Worm (Caenorhabditis elegans) whole organism, early embryonic: ENCODE results near the gene C46H3.1.

Experiments
- B0310.2 ChIP-seq: sonication (generic microtip); optimal IDR thresholded peaks from 2 replicates; lab custom pipeline; 2016; ENCODE audit warnings: mild to moderate bottlenecking, missing genetic modification characterization, missing compliant biosample characterization
- F13C5.2 ChIP-seq: sonication (generic microtip); optimal IDR thresholded peaks from 2 replicates; lab custom pipeline; 2017; ENCODE audit warnings: mild to moderate bottlenecking, missing genetic modification characterization, inconsistent platforms, missing compliant biosample characterization
- aly-1 ChIP-seq: sonication (generic microtip); optimal IDR thresholded peaks from 2 replicates; lab custom pipeline; 2016; ENCODE audit warnings: missing genetic modification characterization, missing compliant biosample characterization
- ama-1 ChIP-seq: fragments of 150-350 bp; optimal IDR thresholded peaks from 2 replicates; lab custom pipeline; 2014
- ceh-13 ChIP-seq: fragments of 200-800 bp; sonication (Bioruptor generic); optimal IDR thresholded peaks from 2 replicates; lab custom pipeline; 2018; ENCODE audit warnings: mild to moderate bottlenecking, missing genetic modification characterization, missing compliant biosample characterization
- ceh-36 ChIP-seq: sonication (generic microtip); optimal IDR thresholded peaks from 2 replicates; lab custom pipeline; 2016; ENCODE audit warnings: missing genetic modification characterization, inconsistent platforms, missing compliant biosample characterization
- ets-7 ChIP-seq: sonication (generic microtip); optimal IDR thresholded peaks from 2 replicates; lab custom pipeline; 2016; ENCODE audit warnings: missing genotype, missing genetic modification characterization, missing compliant biosample characterization
- flt-1 ChIP-seq: fragments of 200-800 bp; sonication (Bioruptor generic); IDR thresholded peaks from 2 replicates; pipeline ENCODE4 v1.3.6; 2022; ENCODE audit warnings: missing genetic modification characterization, missing compliant biosample characterization
- hmg-4 ChIP-seq: fragments of 200-800 bp; sonication (Bioruptor generic); optimal IDR thresholded peaks from 2 replicates; lab custom pipeline; 2018; ENCODE audit warnings: mild to moderate bottlenecking, missing genetic modification characterization, missing compliant biosample characterization
- hnd-1 ChIP-seq: sonication (generic microtip); optimal IDR thresholded peaks from 2 replicates; lab custom pipeline; 2016; ENCODE audit warnings: missing genetic modification characterization, missing compliant biosample characterization
- pes-1 ChIP-seq: fragments of 200-800 bp; sonication (Bioruptor generic); IDR thresholded peaks from 2 replicates; pipeline ENCODE4 v1.3.6; 2022; ENCODE audit warnings: missing genetic modification reagents, missing genetic modification characterization, missing compliant biosample characterization
- tbx-11 ChIP-seq: fragments of 200-800 bp; sonication (Bioruptor generic); IDR thresholded peaks from 2 replicates; pipeline ENCODE4 v1.3.6; 2022; ENCODE audit warnings: missing genetic modification characterization, missing compliant biosample characterization
- tbx-37 ChIP-seq: fragments of 200-800 bp; sonication (Bioruptor generic); conservative IDR thresholded peaks from 2 replicates; pipeline ENCODE4 v1.3.6; 2022; ENCODE audit warnings: missing genetic modification reagents, missing genetic modification characterization, missing compliant biosample characterization
- tra-4 ChIP-seq: sonication (generic microtip); optimal IDR thresholded peaks from 2 replicates; lab custom pipeline; 2017; ENCODE audit warnings: missing genetic modification characterization, missing compliant biosample characterization

DNA sequence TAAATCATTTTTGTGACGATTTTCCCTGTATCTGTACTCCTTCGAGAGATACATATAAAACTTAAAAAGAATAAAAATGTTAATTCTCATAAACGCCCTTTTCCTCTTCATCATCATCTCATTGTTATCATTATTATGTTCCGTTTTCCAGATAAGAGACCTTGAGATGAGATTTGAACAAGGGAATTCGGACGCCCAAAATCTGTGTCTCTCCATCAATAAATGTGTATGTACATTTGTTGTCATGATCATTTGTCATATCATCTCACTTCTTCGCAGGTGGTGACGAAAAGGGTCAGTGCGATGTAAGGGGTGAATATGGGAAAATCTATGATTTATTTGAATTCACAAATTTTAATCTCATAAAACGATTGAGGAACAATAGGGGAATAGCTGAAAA, 22.9 kb downstream of the C46H3.1 start:
- TF ChIP-seq ets-7 (no peak), pes-1 (GFP tag; lab: Robert Waterston, UW) (no peak), ama-1 (lab: Kevin White, UChicago) (no peak), hnd-1 (no peak), tbx-11 (no peak), flt-1 (GFP tag; lab: Robert Waterston, UW) (no peak), hmg-4 (GFP tag; lab: Kevin White, UChicago) (no peak), ceh-36 (tag; lab: Kevin White, UChicago) (no peak), tra-4 (no peak), ceh-13 (GFP tag; lab: Kevin White, UChicago) (no peak), B0310.2 (tag; lab: Kevin White, UChicago) (no peak), aly-1 (tag; lab: Kevin White, UChicago) (no peak), tbx-37 (GFP tag; lab: Robert Waterston, UW) (no peak), F13C5.2 (no peak)
